Fruit fly (Drosophila melanogaster) whole organism, embryonic: Measurements from ENCODE around the gene Kdm2.

Experiments used
- Abd-B ChIP-seq: fragments of 200-800 bp; sonication (Bioruptor generic); optimal IDR thresholded peaks from 2 replicates; lab custom pipeline; 2018; ENCODE audit warnings: missing biosample characterization, mild to moderate bottlenecking, missing genetic modification characterization, moderate library complexity
- Atf6 ChIP-seq: fragments of 200-800 bp; sonication (Bioruptor generic); IDR thresholded peaks from 2 replicates; pipeline ENCODE4 v1.3.6; 2022; ENCODE audit warnings: missing biosample characterization, missing genetic modification characterization
- Blimp-1 ChIP-seq: fragments of 200-800 bp; sonication (Bioruptor generic); optimal IDR thresholded peaks from 3 replicates; lab custom pipeline; 2018; ENCODE audit warnings: missing biosample characterization, missing genetic modification characterization, mild to moderate bottlenecking, moderate library complexity, missing genetic modification reagents
- CG10321 ChIP-seq: fragments of 200-800 bp; sonication (Bioruptor generic); IDR thresholded peaks from 2 replicates; pipeline ENCODE4 v1.3.6; 2022; ENCODE audit warnings: missing biosample characterization, missing genetic modification characterization
- CG10431 ChIP-seq: fragments of 200-800 bp; sonication (Bioruptor generic); optimal IDR thresholded peaks from 3 replicates; lab custom pipeline; 2018; ENCODE audit warnings: missing biosample characterization, mild to moderate bottlenecking, missing genetic modification characterization
- CG11398 ChIP-seq: fragments of 200-800 bp; sonication (Bioruptor generic); optimal IDR thresholded peaks from 2 replicates; lab custom pipeline; 2016; ENCODE audit warnings: missing biosample characterization, missing genetic modification characterization
- CG12104 ChIP-seq: fragments of 200-800 bp; sonication (Bioruptor generic); optimal IDR thresholded peaks from 3 replicates; lab custom pipeline; 2016; ENCODE audit warnings: missing biosample characterization, missing genetic modification characterization
- CG12155 ChIP-seq: fragments of 200-800 bp; sonication (Bioruptor generic); optimal IDR thresholded peaks from 3 replicates; lab custom pipeline; 2016; ENCODE audit warnings: missing biosample characterization, missing genetic modification characterization
- CG12744 ChIP-seq: fragments of 200-800 bp; sonication (Bioruptor generic); optimal IDR thresholded peaks from 2 replicates; lab custom pipeline; 2016; ENCODE audit warnings: missing biosample characterization, missing genetic modification characterization
- CG12769 ChIP-seq: fragments of 200-800 bp; sonication (Bioruptor generic); optimal IDR thresholded peaks from 2 replicates; lab custom pipeline; 2019; ENCODE audit warnings: missing biosample characterization, mild to moderate bottlenecking, missing genetic modification characterization, moderate library complexity
- CG13624 ChIP-seq: fragments of 200-800 bp; sonication (Bioruptor generic); optimal IDR thresholded peaks from 2 replicates; lab custom pipeline; 2016; ENCODE audit warnings: missing biosample characterization, missing genetic modification characterization
- CG13775 ChIP-seq: fragments of 200-800 bp; sonication (Bioruptor generic); optimal IDR thresholded peaks from 3 replicates; lab custom pipeline; 2017; ENCODE audit warnings: missing biosample characterization, mild to moderate bottlenecking, missing genetic modification characterization
- CG13894 ChIP-seq: fragments of 200-800 bp; sonication (Bioruptor generic); optimal IDR thresholded peaks from 3 replicates; lab custom pipeline; 2018; ENCODE audit warnings: missing biosample characterization, mild to moderate bottlenecking, missing genetic modification characterization, moderate library complexity
- CG14050 ChIP-seq: fragments of 200-800 bp; sonication (Bioruptor generic); IDR thresholded peaks from 3 replicates; pipeline ENCODE4 v1.3.6; 2022; ENCODE audit warnings: missing biosample characterization, missing genetic modification characterization
- CG15479 ChIP-seq: fragments of 200-800 bp; sonication (Bioruptor generic); optimal IDR thresholded peaks from 3 replicates; lab custom pipeline; 2019; ENCODE audit warnings: missing biosample characterization, mild to moderate bottlenecking, missing genetic modification characterization, moderate library complexity
- CG1602 ChIP-seq: fragments of 200-800 bp; sonication (Bioruptor generic); optimal IDR thresholded peaks from 3 replicates; lab custom pipeline; 2016; ENCODE audit warnings: missing biosample characterization, missing genetic modification characterization
- CG18599 ChIP-seq: fragments of 200-800 bp; sonication (Bioruptor generic); optimal IDR thresholded peaks from 3 replicates; lab custom pipeline; 2017; ENCODE audit warnings: missing biosample characterization, missing genetic modification characterization, mild to moderate bottlenecking, moderate library complexity, missing genetic modification reagents
- CG2202 ChIP-seq: fragments of 200-800 bp; sonication (Bioruptor generic); optimal IDR thresholded peaks from 2 replicates; lab custom pipeline; 2018; ENCODE audit warnings: missing biosample characterization, mild to moderate bottlenecking, missing genetic modification characterization
- CG30431 ChIP-seq: fragments of 200-800 bp; sonication (Bioruptor generic); optimal IDR thresholded peaks from 2 replicates; lab custom pipeline; 2017; ENCODE audit warnings: missing biosample characterization, missing genetic modification characterization
- CG33557 ChIP-seq: fragments of 200-800 bp; sonication (Bioruptor generic); optimal IDR thresholded peaks from 2 replicates; lab custom pipeline; 2019; ENCODE audit warnings: missing biosample characterization, mild to moderate bottlenecking, missing genetic modification characterization, moderate library complexity
- CG34376 ChIP-seq: fragments of 200-800 bp; sonication (Bioruptor generic); optimal IDR thresholded peaks from 2 replicates; lab custom pipeline; 2018; ENCODE audit warnings: missing biosample characterization, mild to moderate bottlenecking, missing genetic modification characterization
- CG3995 ChIP-seq: fragments of 200-800 bp; sonication (Bioruptor generic); optimal IDR thresholded peaks from 3 replicates; lab custom pipeline; 2016; ENCODE audit warnings: missing biosample characterization, missing genetic modification characterization
- CG4360 ChIP-seq: fragments of 200-800 bp; sonication (Bioruptor generic); IDR thresholded peaks from 2 replicates; pipeline ENCODE4 v1.3.6; 2022; ENCODE audit warnings: missing biosample characterization, missing genetic modification characterization
- CG6791 ChIP-seq: fragments of 200-800 bp; sonication (Bioruptor generic); IDR thresholded peaks from 3 replicates; pipeline ENCODE4 v1.3.6; 2022; ENCODE audit warnings: missing biosample characterization, missing genetic modification characterization; ENCODE audit not compliant: partially characterized antibody
- CG7271 ChIP-seq: fragments of 200-800 bp; sonication (Bioruptor generic); optimal IDR thresholded peaks from 2 replicates; lab custom pipeline; 2018; ENCODE audit warnings: missing biosample characterization, mild to moderate bottlenecking, missing genetic modification characterization, moderate library complexity
- CG7786 ChIP-seq: fragments of 200-800 bp; sonication (Bioruptor generic); optimal IDR thresholded peaks from 2 replicates; lab custom pipeline; 2016; ENCODE audit warnings: missing biosample characterization, missing genetic modification characterization
- CG8944 ChIP-seq: fragments of 200-800 bp; sonication (Bioruptor generic); optimal IDR thresholded peaks from 3 replicates; lab custom pipeline; 2016; ENCODE audit warnings: missing biosample characterization, missing genetic modification characterization
- Doc2 ChIP-seq: fragments of 200-800 bp; sonication (Bioruptor generic); IDR thresholded peaks from 2 replicates; pipeline ENCODE4 v1.3.6; 2022; ENCODE audit warnings: missing biosample characterization, missing genetic modification characterization
- Hsf ChIP-seq: fragments of 200-800 bp; sonication (Bioruptor generic); optimal IDR thresholded peaks from 3 replicates; lab custom pipeline; 2016; ENCODE audit warnings: missing biosample characterization, missing genetic modification characterization
- Meics ChIP-seq: fragments of 200-800 bp; sonication (Bioruptor generic); optimal IDR thresholded peaks from 2 replicates; lab custom pipeline; 2017; ENCODE audit warnings: missing biosample characterization, mild to moderate bottlenecking, missing genetic modification characterization
- Mrtf ChIP-seq: fragments of 200-800 bp; sonication (Bioruptor generic); IDR thresholded peaks from 3 replicates; pipeline ENCODE4 v1.3.6; 2022; ENCODE audit warnings: missing biosample characterization, missing genetic modification characterization
- NFAT ChIP-seq: fragments of 200-800 bp; sonication (Bioruptor generic); IDR thresholded peaks from 2 replicates; pipeline ENCODE4 v1.3.6; 2022; ENCODE audit warnings: missing biosample characterization, missing genetic modification characterization
- Sin3A ChIP-seq: fragments of >200 bp; optimal IDR thresholded peaks from 2 replicates; lab custom pipeline; 2018
- Usf ChIP-seq: fragments of 200-800 bp; sonication (Bioruptor generic); optimal IDR thresholded peaks from 2 replicates; lab custom pipeline; 2017; ENCODE audit warnings: missing genotype, missing biosample characterization, missing genetic modification characterization
- az2 ChIP-seq: fragments of 200-800 bp; sonication (Bioruptor generic); optimal IDR thresholded peaks from 3 replicates; lab custom pipeline; 2016; ENCODE audit warnings: missing biosample characterization, missing genetic modification characterization
- croc ChIP-seq: fragments of 200-800 bp; sonication (Bioruptor generic); conservative IDR thresholded peaks from 3 replicates; pipeline ENCODE4 v1.3.6; 2022; ENCODE audit warnings: missing biosample characterization, missing genetic modification characterization
- dati ChIP-seq: fragments of 200-800 bp; sonication (Bioruptor generic); IDR thresholded peaks from 2 replicates; pipeline ENCODE4 v1.3.6; 2022; ENCODE audit warnings: missing biosample characterization, missing genetic modification characterization
- disco-r ChIP-seq: fragments of 200-800 bp; sonication (Bioruptor generic); optimal IDR thresholded peaks from 2 replicates; lab custom pipeline; 2016; ENCODE audit warnings: missing biosample characterization, missing genetic modification characterization
- gro ChIP-seq: fragments of 200-800 bp; sonication (Bioruptor generic); optimal IDR thresholded peaks from 2 replicates; lab custom pipeline; 2016; ENCODE audit warnings: missing biosample characterization, missing genetic modification characterization
- her ChIP-seq: fragments of 200-800 bp; sonication (Bioruptor generic); optimal IDR thresholded peaks from 2 replicates; lab custom pipeline; 2016; ENCODE audit warnings: missing biosample characterization, missing genetic modification characterization
- knrl ChIP-seq: fragments of 200-800 bp; sonication (Bioruptor generic); IDR thresholded peaks from 3 replicates; pipeline ENCODE4 v1.3.6; 2022; ENCODE audit warnings: missing biosample characterization, missing genetic modification characterization; ENCODE audit not compliant: partially characterized antibody
- mirr ChIP-seq: fragments of 200-800 bp; sonication (Bioruptor generic); optimal IDR thresholded peaks from 3 replicates; lab custom pipeline; 2018; ENCODE audit warnings: missing biosample characterization, mild to moderate bottlenecking, missing genetic modification characterization
- pan ChIP-seq, 4 experiments: fragments of >200 bp in 3 of 4; fragments of 200-800 bp in 1 of 4; sonication (Bioruptor generic) in 1 of 4; optimal IDR thresholded peaks in 3 of 4; IDR thresholded peaks in 1 of 4; 2 replicates each; pipeline versions ENCODE4 v1.3.6 to Lab custom; 2017 to 2022; ENCODE audit warnings: missing biosample characterization in 2 of 4, missing genetic modification characterization in 2 of 4, mixed read lengths in 1 of 4
- pros ChIP-seq: fragments of 200-800 bp; sonication (Bioruptor generic); optimal IDR thresholded peaks from 3 replicates; lab custom pipeline; 2019; ENCODE audit warnings: missing biosample characterization, mild to moderate bottlenecking, missing genetic modification characterization, moderate library complexity
- rib ChIP-seq: fragments of 200-800 bp; sonication (Bioruptor generic); IDR thresholded peaks from 2 replicates; pipeline ENCODE4 v1.3.6; 2022; ENCODE audit warnings: missing biosample characterization, missing genetic modification characterization
- sd ChIP-seq: fragments of 200-800 bp; sonication (Bioruptor generic); optimal IDR thresholded peaks from 3 replicates; lab custom pipeline; 2018; ENCODE audit warnings: missing biosample characterization, mild to moderate bottlenecking, missing genetic modification characterization, moderate library complexity
- sug ChIP-seq: fragments of 200-800 bp; optimal IDR thresholded peaks from 2 replicates; lab custom pipeline; 2019; ENCODE audit warnings: missing biosample characterization, mild to moderate bottlenecking, missing genetic modification characterization, moderate library complexity
- tll ChIP-seq, 2 experiments: fragments of 200-800 bp in 1 of 2; fragments of >200 bp in 1 of 2; sonication (Bioruptor generic) in 1 of 2; optimal IDR thresholded peaks; 2 replicates each; lab custom pipeline; 2017 to 2019; ENCODE audit warnings: missing biosample characterization in 2 of 2, missing genetic modification characterization in 2 of 2, mild to moderate bottlenecking in 1 of 2, moderate library complexity in 1 of 2
- tup ChIP-seq: fragments of 200-800 bp; sonication (Bioruptor generic); optimal IDR thresholded peaks from 2 replicates; lab custom pipeline; 2016; ENCODE audit warnings: missing biosample characterization, mild to moderate bottlenecking, missing genetic modification characterization, moderate library complexity

Kdm2 gene

dm6 chr3R:9013765-9014380, 38.4 kb upstream of the Kdm2 start (continued):
- no peak for TF ChIP-seq CG13894 (tag; lab: Kevin White, UChicago)
- TF ChIP-seq CG12155 (GFP tag; lab: Kevin White, UChicago), result peak; percentile 36
- TF ChIP-seq croc (GFP tag; lab: Robert Waterston, UW), result no peak
- TF ChIP-seq Meics (GFP tag; lab: Kevin White, UChicago), result no peak
- no peak for TF ChIP-seq CG12769 (tag; lab: Kevin White, UChicago)
- 0 out of 3 replicates have a peak, but pooled peaks have one; percentile 20 for TF ChIP-seq Mrtf (GFP tag; lab: Robert Waterston, UW)
- peak; percentile 47 for TF ChIP-seq CG8944 (GFP tag; lab: Kevin White, UChicago)
- TF ChIP-seq gro (GFP tag; lab: Kevin White, UChicago), result peak; percentile 67
- TF ChIP-seq her (GFP tag; lab: Kevin White, UChicago), result peak; percentile 19
- TF ChIP-seq CG14050 (GFP tag; lab: Robert Waterston, UW), result no peak
- no peak for TF ChIP-seq Abd-B (GFP tag; lab: Kevin White, UChicago)
- no peak for TF ChIP-seq CG18599 (GFP tag; lab: Kevin White, UChicago)
- TF ChIP-seq CG7786 (GFP tag; lab: Kevin White, UChicago), result peak; percentile 65
- no peak for TF ChIP-seq tup
- no peak for TF ChIP-seq NFAT (GFP tag; lab: Robert Waterston, UW)
- peak; percentile 45 for TF ChIP-seq disco-r (GFP tag; lab: Kevin White, UChicago)
- no peak for TF ChIP-seq Usf (GFP tag; lab: Kevin White, UChicago)
- no peak for TF ChIP-seq CG1602 (GFP tag; lab: Kevin White, UChicago)
- TF ChIP-seq dati, result no peak
- peak; percentile 73 for TF ChIP-seq CG34376
- no peak for TF ChIP-seq Blimp-1
- peak; percentile 71 for TF ChIP-seq sd
- peak; percentile 33 for TF ChIP-seq CG3995 (GFP tag; lab: Kevin White, UChicago)
- no peak for TF ChIP-seq az2
- no peak for TF ChIP-seq CG33557
- no peak for TF ChIP-seq CG7271 (tag; lab: Kevin White, UChicago)
- TF ChIP-seq pan (optimal IDR thresholded peaks at IDR 0.05; lab: Kevin White, UChicago), result no peak
- TF ChIP-seq pan (GFP tag; optimal IDR thresholded peaks at IDR 0.05 in 1 of 2, IDR thresholded peaks at IDR 0.05 in 1 of 2), result peak in 1 of 2 experiments; percentile 36
- TF ChIP-seq knrl (GFP tag; lab: Robert Waterston, UW), result peak; percentile 23; the same call in 1 of the 3 replicates
- TF ChIP-seq Sin3A (lab: Kevin White, UChicago), result peak; percentile 38
- TF ChIP-seq tll (GFP tag; optimal IDR thresholded peaks at IDR 0.05; lab: Kevin White, UChicago), result no peak
- TF ChIP-seq rib, result peak; percentile 65; the same call in 1 of the 2 replicates
- TF ChIP-seq CG13775, result peak; percentile 39
- no peak for TF ChIP-seq CG30431 (GFP tag; lab: Kevin White, UChicago)
- peak; percentile 66 for TF ChIP-seq sug (tag; lab: Kevin White, UChicago)
- TF ChIP-seq CG11398 (GFP tag; lab: Kevin White, UChicago), result no peak
- peak; percentile 6 for TF ChIP-seq CG15479 (GFP tag; lab: Kevin White, UChicago)
- no peak for TF ChIP-seq CG6791 (GFP tag; lab: Robert Waterston, UW)
- TF ChIP-seq Hsf (GFP tag; lab: Kevin White, UChicago), result peak; percentile 52
- TF ChIP-seq Doc2 (GFP tag; lab: Robert Waterston, UW), result no peak
- peak; percentile 53 for TF ChIP-seq CG12104
- peak; percentile 27 for TF ChIP-seq CG12744 (GFP tag; lab: Kevin White, UChicago)
- no peak for TF ChIP-seq CG4360 (GFP tag; lab: Robert Waterston, UW)
- TF ChIP-seq pros (GFP tag; lab: Kevin White, UChicago), result no peak
- no peak for TF ChIP-seq CG10321 (GFP tag; lab: Robert Waterston, UW)
- peak; percentile 39; the same call in 1 of the 2 replicates for TF ChIP-seq Atf6 (GFP tag; lab: Robert Waterston, UW)
- peak; percentile 80 for TF ChIP-seq CG13624 (GFP tag; lab: Kevin White, UChicago)
- TF ChIP-seq CG10431, result no peak
- no peak for TF ChIP-seq mirr (GFP tag; lab: Kevin White, UChicago)
- TF ChIP-seq CG2202 (tag; lab: Kevin White, UChicago), result peak; percentile 9
